Fruit fly (Drosophila melanogaster) whole organism, prepupa: Measurements from ENCODE around the gene CG1233.
A peak's percentile ranks its signal among the peaks of the same experiment; 100 is the strongest.

Experiments
- Blimp-1 ChIP-seq: fragments of 200-800 bp; sonication (Bioruptor generic); optimal IDR thresholded peaks from 3 replicates; lab custom pipeline; 2017; ENCODE audit warnings: missing biosample characterization, missing genetic modification characterization, mild to moderate bottlenecking, moderate library complexity, missing genetic modification reagents
- CG10631 ChIP-seq: fragments of 200-800 bp; sonication (Bioruptor generic); optimal IDR thresholded peaks from 2 replicates; lab custom pipeline; 2016; ENCODE audit warnings: missing biosample characterization, missing genetic modification characterization
- CG11294 ChIP-seq: fragments of 200-800 bp; sonication (Bioruptor generic); IDR thresholded peaks from 2 replicates; pipeline ENCODE4 v1.3.6; 2022; ENCODE audit warnings: missing biosample characterization, missing genetic modification characterization
- CG11762 ChIP-seq: fragments of 200-800 bp; sonication (Bioruptor generic); optimal IDR thresholded peaks from 3 replicates; lab custom pipeline; 2016; ENCODE audit warnings: missing biosample characterization, missing genetic modification characterization; ENCODE audit not compliant: insufficient read depth
- CG16779 ChIP-seq: fragments of 200-800 bp; sonication (Bioruptor generic); optimal IDR thresholded peaks from 3 replicates; lab custom pipeline; 2017; ENCODE audit warnings: missing biosample characterization, mild to moderate bottlenecking, missing genetic modification characterization
- CG3032 ChIP-seq: fragments of 200-800 bp; optimal IDR thresholded peaks from 2 replicates; lab custom pipeline; 2019; ENCODE audit warnings: missing biosample characterization, mild to moderate bottlenecking, missing genetic modification characterization, moderate library complexity
- CG31627 ChIP-seq: fragments of 200-800 bp; sonication (Bioruptor generic); optimal IDR thresholded peaks from 3 replicates; lab custom pipeline; 2016; ENCODE audit warnings: missing biosample characterization, missing genetic modification characterization
- CG32006 ChIP-seq: fragments of 200-800 bp; sonication (Bioruptor generic); optimal IDR thresholded peaks from 3 replicates; lab custom pipeline; 2017; ENCODE audit warnings: missing biosample characterization, mild to moderate bottlenecking, missing genetic modification characterization
- CG34406 ChIP-seq: fragments of 200-800 bp; sonication (Bioruptor generic); optimal IDR thresholded peaks from 3 replicates; lab custom pipeline; 2016; ENCODE audit warnings: missing biosample characterization, missing genetic modification characterization
- CG3919 ChIP-seq: fragments of 200-800 bp; sonication (Bioruptor generic); optimal IDR thresholded peaks from 3 replicates; lab custom pipeline; 2016; ENCODE audit warnings: missing biosample characterization, missing genetic modification characterization
- CG6163 ChIP-seq: fragments of 200-800 bp; sonication (Bioruptor generic); IDR thresholded peaks from 3 replicates; pipeline ENCODE4 v1.3.6; 2022; ENCODE audit warnings: missing biosample characterization, missing genetic modification characterization
- CG6792 ChIP-seq: fragments of 200-800 bp; sonication (Bioruptor generic); optimal IDR thresholded peaks from 3 replicates; lab custom pipeline; 2016; ENCODE audit warnings: missing biosample characterization, missing genetic modification characterization
- CG6808 ChIP-seq: fragments of 200-800 bp; sonication (Bioruptor generic); optimal IDR thresholded peaks from 3 replicates; lab custom pipeline; 2017; ENCODE audit warnings: missing biosample characterization, missing genetic modification characterization, mild to moderate bottlenecking, moderate library complexity, missing genetic modification reagents
- CG7368 ChIP-seq: fragments of 200-800 bp; sonication (Bioruptor generic); optimal IDR thresholded peaks from 3 replicates; lab custom pipeline; 2016; ENCODE audit warnings: missing biosample characterization, missing genetic modification characterization
- CG8119 ChIP-seq: fragments of 200-800 bp; sonication (Bioruptor generic); IDR thresholded peaks from 3 replicates; pipeline ENCODE4 v1.3.6; 2022; ENCODE audit warnings: missing biosample characterization, missing genetic modification characterization
- CG8319 ChIP-seq: fragments of 200-800 bp; sonication (Bioruptor generic); optimal IDR thresholded peaks from 3 replicates; lab custom pipeline; 2016; ENCODE audit warnings: missing biosample characterization, missing genetic modification characterization
- CG9139 ChIP-seq: fragments of 200-800 bp; sonication (Bioruptor generic); optimal IDR thresholded peaks from 3 replicates; lab custom pipeline; 2017; ENCODE audit warnings: missing biosample characterization, mild to moderate bottlenecking, missing genetic modification characterization
- Eip78C ChIP-seq: fragments of 200-800 bp; sonication (Bioruptor generic); peaks from one replicate; lab custom pipeline; 2016; ENCODE audit warnings: missing biosample characterization, missing genetic modification characterization
- Gug ChIP-seq: fragments of 200-800 bp; sonication (Bioruptor generic); IDR thresholded peaks from 2 replicates; pipeline ENCODE4 v1.3.6; 2022; ENCODE audit warnings: missing biosample characterization, missing genetic modification characterization
- Hr4 ChIP-seq: fragments of 200-800 bp; sonication (Bioruptor generic); optimal IDR thresholded peaks from 3 replicates; lab custom pipeline; 2016; ENCODE audit warnings: missing biosample characterization, missing genetic modification characterization
- Met ChIP-seq: fragments of 200-800 bp; sonication (Bioruptor generic); optimal IDR thresholded peaks from 3 replicates; lab custom pipeline; 2016; ENCODE audit warnings: missing biosample characterization, missing genetic modification characterization
- OdsH ChIP-seq: fragments of 200-800 bp; sonication (Bioruptor generic); optimal IDR thresholded peaks from 3 replicates; lab custom pipeline; 2016; ENCODE audit warnings: missing biosample characterization, missing genetic modification characterization
- Sox102F ChIP-seq: fragments of 200-800 bp; sonication (Bioruptor generic); optimal IDR thresholded peaks from 2 replicates; lab custom pipeline; 2016; ENCODE audit warnings: missing biosample characterization, mild to moderate bottlenecking, missing genetic modification characterization
- Sox14 ChIP-seq: fragments of 200-800 bp; sonication (Bioruptor generic); optimal IDR thresholded peaks from 3 replicates; lab custom pipeline; 2016; ENCODE audit warnings: missing biosample characterization, missing genetic modification characterization
- achi ChIP-seq: fragments of 200-800 bp; sonication (Bioruptor generic); optimal IDR thresholded peaks from 3 replicates; lab custom pipeline; 2016; ENCODE audit warnings: missing biosample characterization, missing genetic modification characterization
- acj6 ChIP-seq: fragments of 200-800 bp; sonication (Bioruptor generic); optimal IDR thresholded peaks from 3 replicates; lab custom pipeline; 2016; ENCODE audit warnings: missing biosample characterization, missing genetic modification characterization
- cyc ChIP-seq: fragments of 200-800 bp; sonication (Bioruptor generic); optimal IDR thresholded peaks from 3 replicates; lab custom pipeline; 2016; ENCODE audit warnings: missing biosample characterization, missing genetic modification characterization
- dac ChIP-seq: fragments of 200-800 bp; sonication (Bioruptor generic); optimal IDR thresholded peaks from 2 replicates; lab custom pipeline; 2017; ENCODE audit warnings: missing biosample characterization, mild to moderate bottlenecking, missing genetic modification characterization
- dsx ChIP-seq: fragments of 200-800 bp; optimal IDR thresholded peaks from 3 replicates; lab custom pipeline; 2019; ENCODE audit warnings: missing biosample characterization, mild to moderate bottlenecking, missing genetic modification characterization, moderate library complexity; ENCODE audit not compliant: poor library complexity, severe bottlenecking
- esn ChIP-seq: fragments of 200-800 bp; sonication (Bioruptor generic); optimal IDR thresholded peaks from 2 replicates; lab custom pipeline; 2016; ENCODE audit warnings: missing biosample characterization, mild to moderate bottlenecking, missing genetic modification characterization, moderate library complexity
- fd59A ChIP-seq: fragments of 200-800 bp; sonication (Bioruptor generic); optimal IDR thresholded peaks from 2 replicates; lab custom pipeline; 2017; ENCODE audit warnings: missing biosample characterization, mild to moderate bottlenecking, missing genetic modification characterization, missing genetic modification reagents
- fkh ChIP-seq: fragments of 200-800 bp; sonication (Bioruptor generic); optimal IDR thresholded peaks from 3 replicates; lab custom pipeline; 2017; ENCODE audit warnings: missing biosample characterization, mild to moderate bottlenecking, missing genetic modification characterization, moderate library complexity
- pdm3 ChIP-seq: fragments of 200-800 bp; sonication (Bioruptor generic); optimal IDR thresholded peaks from 3 replicates; lab custom pipeline; 2016; ENCODE audit warnings: missing biosample characterization, missing genetic modification characterization
- ss ChIP-seq, 2 experiments: fragments of 200-800 bp; sonication (Bioruptor generic); optimal IDR thresholded peaks; 2 replicates in 1 of 2; 3 replicates in 1 of 2; lab custom pipeline; 2017 to 2018; ENCODE audit warnings: mild to moderate bottlenecking in 2 of 2, missing biosample characterization in 2 of 2, missing genetic modification characterization in 2 of 2, moderate library complexity in 1 of 2
- svp ChIP-seq: fragments of 200-800 bp; sonication (Bioruptor generic); peaks from one replicate; lab custom pipeline; 2016; ENCODE audit warnings: missing biosample characterization, missing genetic modification characterization
- topi ChIP-seq: fragments of 200-800 bp; sonication (Bioruptor generic); optimal IDR thresholded peaks from 3 replicates; lab custom pipeline; 2016; ENCODE audit warnings: missing biosample characterization, missing genetic modification characterization
- vri ChIP-seq: fragments of 200-800 bp; sonication (Bioruptor generic); optimal IDR thresholded peaks from 3 replicates; lab custom pipeline; 2016; ENCODE audit warnings: missing biosample characterization, mild to moderate bottlenecking, missing genetic modification characterization

The CG1233 gene

DNA sequence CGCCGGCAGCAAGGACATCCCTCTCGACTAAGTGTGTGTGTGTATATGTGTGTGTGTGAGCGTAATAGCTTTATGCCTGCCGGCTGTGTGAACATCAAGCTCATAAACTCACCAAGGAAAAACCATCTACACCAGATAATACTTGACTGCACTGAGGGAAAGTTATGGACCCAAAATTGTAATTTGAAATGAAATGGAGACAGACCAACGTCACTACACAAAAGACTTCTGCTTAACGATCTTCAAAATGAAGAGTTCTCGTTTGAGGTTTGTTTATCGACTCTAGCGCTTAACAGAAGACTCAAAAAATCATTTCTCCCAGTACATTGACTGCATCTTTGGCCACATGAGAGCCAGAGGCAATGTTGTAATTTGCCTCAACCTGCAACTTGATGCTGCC lies 26.8 kb downstream of the CG1233 start (continued):
- TF ChIP-seq achi (GFP tag; lab: Kevin White, UChicago) = peak; percentile 57
- TF ChIP-seq CG8119 (GFP tag; lab: Robert Waterston, UW) = no peak
- TF ChIP-seq CG31627 (GFP tag; lab: Kevin White, UChicago) = peak; percentile 69
- 0 out of 2 replicates have a peak, but pooled peaks have one; percentile 20 for TF ChIP-seq Gug (GFP tag; lab: Robert Waterston, UW)
- TF ChIP-seq pdm3 = peak; percentile 55
- peak; percentile 36 for TF ChIP-seq CG11762 (GFP tag; lab: Kevin White, UChicago)
- TF ChIP-seq CG6792 (GFP tag; lab: Kevin White, UChicago) = peak; percentile 50
- TF ChIP-seq CG7368 (GFP tag; lab: Kevin White, UChicago) = peak; percentile 47
- TF ChIP-seq CG9139 = no peak
- TF ChIP-seq Met (GFP tag; lab: Kevin White, UChicago) = peak; percentile 65
- peak; percentile 10 for TF ChIP-seq CG8319 (GFP tag; lab: Kevin White, UChicago)
- TF ChIP-seq svp (GFP tag; lab: Kevin White, UChicago) = peak; percentile 84
- TF ChIP-seq Eip78C (GFP tag; lab: Kevin White, UChicago) = peak; percentile 90
- TF ChIP-seq CG11294 = no peak
- TF ChIP-seq fd59A = peak; percentile 13
- TF ChIP-seq CG16779 (tag; lab: Kevin White, UChicago) = no peak
- peak; percentile 51 for TF ChIP-seq CG10631
- peak; percentile 51 for TF ChIP-seq vri (GFP tag; lab: Kevin White, UChicago)
- peak; percentile 73 for TF ChIP-seq CG3919
- no peak for TF ChIP-seq Blimp-1 (GFP tag; lab: Kevin White, UChicago)
- TF ChIP-seq, all 60 proteins: peak for 47

DNA sequence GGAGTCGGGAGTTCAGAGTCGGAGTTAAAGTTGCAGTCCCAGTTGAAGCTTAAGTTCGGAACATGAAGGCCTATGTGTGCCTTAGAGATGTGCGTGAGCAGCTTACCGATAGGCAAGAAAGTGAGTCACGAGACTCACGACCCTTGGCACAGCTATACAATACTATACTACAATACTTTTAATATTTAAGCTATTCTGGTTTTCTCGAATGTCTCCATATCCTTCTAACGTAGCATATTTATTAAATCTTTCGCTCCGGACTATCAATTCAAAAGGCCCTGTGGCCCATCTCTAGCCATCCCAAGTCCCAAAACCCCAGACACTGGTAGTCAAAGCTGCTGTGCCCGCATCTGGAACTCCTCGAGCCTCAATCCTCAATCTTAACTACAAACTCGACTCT lies 28.9 kb downstream of the CG1233 start:
- no peak for TF ChIP-seq acj6 (GFP tag; lab: Kevin White, UChicago)
- TF ChIP-seq CG6808 (GFP tag; lab: Kevin White, UChicago) = peak; percentile 18
- peak; percentile 64 for TF ChIP-seq Eip78C (GFP tag; lab: Kevin White, UChicago)
- TF ChIP-seq Hr4 (GFP tag; lab: Kevin White, UChicago) = no peak
- TF ChIP-seq CG6163 (GFP tag; lab: Robert Waterston, UW) = no peak
- TF ChIP-seq topi (GFP tag; lab: Kevin White, UChicago) = peak; percentile 27
- TF ChIP-seq esn (GFP tag; lab: Kevin White, UChicago) = peak; percentile 2
- TF ChIP-seq Met (GFP tag; lab: Kevin White, UChicago) = peak; percentile 2
- TF ChIP-seq CG3032 (tag; lab: Kevin White, UChicago) = peak; percentile 22
- TF ChIP-seq fkh (GFP tag; lab: Kevin White, UChicago) = no peak
- peak; percentile 66 for TF ChIP-seq svp (GFP tag; lab: Kevin White, UChicago)
- TF ChIP-seq ss (GFP tag; optimal IDR thresholded peaks at IDR 0.05; lab: Kevin White, UChicago) = peak in 1 of 2 experiments; percentile 8
- peak; percentile 23 for TF ChIP-seq dsx (GFP tag; lab: Kevin White, UChicago)

DNA sequence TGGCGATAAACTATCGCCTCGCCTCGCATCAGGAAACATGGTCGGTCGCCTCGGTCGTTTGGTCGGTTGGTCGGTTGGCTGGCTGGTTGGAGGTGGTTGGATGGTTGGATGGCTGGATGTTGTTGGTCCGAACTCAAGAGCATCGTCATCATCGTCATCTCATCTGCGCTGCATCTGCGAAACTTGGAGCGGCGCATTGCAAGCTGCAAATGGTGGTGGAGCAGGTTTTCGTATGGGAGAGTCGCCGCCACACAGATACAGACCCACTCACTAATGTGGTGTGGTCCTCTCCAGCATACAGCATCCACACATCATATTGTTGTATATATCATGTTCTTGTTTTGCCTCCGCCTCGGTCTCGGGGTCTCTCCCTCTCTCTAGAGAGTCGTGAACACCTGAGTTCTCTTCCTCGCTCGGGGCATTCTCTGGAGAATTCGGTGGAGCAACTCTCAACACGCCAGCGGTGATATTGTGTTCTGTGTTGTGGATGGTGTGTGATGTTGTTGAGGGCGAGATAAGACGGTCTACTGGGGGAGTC lies 31.4 kb downstream of the CG1233 start, which contains the start of gene trh:
trh (minus strand) TSS at position 12 of the 538 bp plus-strand sequence.
- TF ChIP-seq CG8319 (GFP tag; lab: Kevin White, UChicago) (no peak), Eip78C (GFP tag; lab: Kevin White, UChicago) (peak; percentile 18), CG9139 (no peak), Sox102F (GFP tag; lab: Kevin White, UChicago) (peak; percentile 9)

DNA sequence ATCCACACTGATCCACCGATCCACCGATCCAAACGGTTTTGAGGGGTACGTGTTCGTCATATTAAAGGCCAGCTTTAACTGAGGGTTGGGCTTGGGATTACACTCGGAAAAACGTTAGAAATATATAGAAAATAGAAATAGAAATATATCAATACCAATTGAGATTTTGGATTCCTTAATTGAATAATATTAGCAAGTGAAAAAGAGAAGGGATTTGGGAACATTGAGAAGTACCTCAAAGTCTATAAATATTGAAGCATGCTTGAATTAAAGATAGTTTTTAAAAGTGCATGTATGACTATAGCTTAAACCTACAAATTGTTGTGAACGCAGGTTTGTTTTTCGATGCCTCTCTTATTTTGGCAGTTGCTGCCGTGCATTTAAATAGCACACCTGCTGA lies 33.9 kb downstream of the CG1233 start:
- TF ChIP-seq cyc (GFP tag; lab: Kevin White, UChicago) (no peak), vri (GFP tag; lab: Kevin White, UChicago) (no peak), topi (GFP tag; lab: Kevin White, UChicago) (no peak), Hr4 (GFP tag; lab: Kevin White, UChicago) (no peak), dac (GFP tag; lab: Kevin White, UChicago) (no peak), CG10631 (no peak), Sox14 (GFP tag; lab: Kevin White, UChicago) (no peak), OdsH (no peak), Sox102F (GFP tag; lab: Kevin White, UChicago) (no peak), achi (GFP tag; lab: Kevin White, UChicago) (no peak), CG34406 (GFP tag; lab: Kevin White, UChicago) (no peak), ss (GFP tag; optimal IDR thresholded peaks at IDR 0.05; lab: Kevin White, UChicago) (no peak), CG32006 (GFP tag; lab: Kevin White, UChicago) (no peak), fkh (GFP tag; lab: Kevin White, UChicago) (no peak)
